Fruit fly (Drosophila melanogaster) whole organism, embryonic: Measurements from ENCODE around the gene aop.

Source experiments
- Aef1 ChIP-seq: fragments of 200-800 bp; sonication (Bioruptor generic); IDR thresholded peaks from 3 replicates; pipeline ENCODE4 v1.3.6; 2022; ENCODE audit warnings: missing biosample characterization, missing genetic modification characterization
- CG10366 ChIP-seq: fragments of 200-800 bp; sonication (Bioruptor generic); IDR thresholded peaks from 2 replicates; pipeline ENCODE4 v1.3.6; 2022; ENCODE audit warnings: missing biosample characterization, missing genetic modification characterization
- CG10979 ChIP-seq: fragments of 200-800 bp; sonication (Bioruptor generic); optimal IDR thresholded peaks from 2 replicates; lab custom pipeline; 2018; ENCODE audit warnings: missing biosample characterization, mild to moderate bottlenecking, missing genetic modification characterization, moderate library complexity
- CG11398 ChIP-seq: fragments of 200-800 bp; sonication (Bioruptor generic); optimal IDR thresholded peaks from 2 replicates; lab custom pipeline; 2016; ENCODE audit warnings: missing biosample characterization, missing genetic modification characterization
- CG16863 ChIP-seq: fragments of 200-800 bp; sonication (Bioruptor generic); optimal IDR thresholded peaks from 3 replicates; lab custom pipeline; 2016; ENCODE audit warnings: missing biosample characterization, missing genetic modification characterization
- CG2889 ChIP-seq: fragments of 200-800 bp; sonication (Bioruptor generic); IDR thresholded peaks from 3 replicates; pipeline ENCODE4 v1.3.6; 2022; ENCODE audit warnings: missing biosample characterization, missing genetic modification characterization
- CG30403 ChIP-seq: fragments of 200-800 bp; sonication (Bioruptor generic); optimal IDR thresholded peaks from 3 replicates; lab custom pipeline; 2016; ENCODE audit warnings: missing biosample characterization, missing genetic modification characterization
- CG31365 ChIP-seq: fragments of 200-800 bp; sonication (Bioruptor generic); optimal IDR thresholded peaks from 2 replicates; lab custom pipeline; 2018; ENCODE audit warnings: missing biosample characterization, mild to moderate bottlenecking, missing genetic modification characterization
- CG33557 ChIP-seq: fragments of 200-800 bp; sonication (Bioruptor generic); optimal IDR thresholded peaks from 2 replicates; lab custom pipeline; 2019; ENCODE audit warnings: missing biosample characterization, mild to moderate bottlenecking, missing genetic modification characterization, moderate library complexity
- CG4617 ChIP-seq: fragments of 200-800 bp; sonication (Bioruptor generic); optimal IDR thresholded peaks from 3 replicates; lab custom pipeline; 2016; ENCODE audit warnings: missing biosample characterization, missing genetic modification characterization, borderline replicate concordance
- CG6854 ChIP-seq: fragments of 200-800 bp; sonication (Bioruptor generic); optimal IDR thresholded peaks from 3 replicates; lab custom pipeline; 2017; ENCODE audit warnings: missing biosample characterization, mild to moderate bottlenecking, missing genetic modification characterization
- CG7357 ChIP-seq: fragments of 200-800 bp; sonication (Bioruptor generic); IDR thresholded peaks from 3 replicates; pipeline ENCODE4 v1.3.6; 2022; ENCODE audit warnings: missing biosample characterization, missing genetic modification characterization
- CG7372 ChIP-seq: fragments of 200-800 bp; sonication (Bioruptor generic); IDR thresholded peaks from 2 replicates; pipeline ENCODE4 v1.3.6; 2022; ENCODE audit warnings: missing biosample characterization, missing genetic modification characterization
- CTCF ChIP-seq: fragments of 200-800 bp; sonication (Bioruptor generic); optimal IDR thresholded peaks from 2 replicates; lab custom pipeline; 2017; ENCODE audit warnings: missing biosample characterization, mild to moderate bottlenecking, missing genetic modification characterization, moderate library complexity
- Chrac-16 ChIP-seq: fragments of 200-800 bp; sonication (Bioruptor generic); optimal IDR thresholded peaks from 3 replicates; lab custom pipeline; 2016; ENCODE audit warnings: missing biosample characterization, missing genetic modification characterization
- Dfd ChIP-seq, 2 experiments: fragments of >200 bp; optimal IDR thresholded peaks; 2 replicates each; lab custom pipeline; 2017; ENCODE audit warnings: missing biosample characterization in 2 of 2, missing genetic modification characterization in 2 of 2
- Doc3 ChIP-seq: fragments of 200-800 bp; sonication (Bioruptor generic); IDR thresholded peaks from 3 replicates; pipeline ENCODE4 v1.3.6; 2022; ENCODE audit warnings: missing biosample characterization, missing genetic modification characterization; ENCODE audit not compliant: partially characterized antibody
- E2f1 ChIP-seq: fragments of 200-800 bp; sonication (Bioruptor generic); IDR thresholded peaks from 2 replicates; pipeline ENCODE4 v1.3.6; 2022; ENCODE audit warnings: missing biosample characterization, missing genetic modification characterization
- E2f2 ChIP-seq: fragments of 200-800 bp; sonication (Bioruptor generic); IDR thresholded peaks from 2 replicates; pipeline ENCODE4 v1.3.6; 2022; ENCODE audit warnings: missing biosample characterization, missing genetic modification characterization
- Elba2 ChIP-seq: fragments of 200-800 bp; sonication (Bioruptor generic); optimal IDR thresholded peaks from 3 replicates; lab custom pipeline; 2016; ENCODE audit warnings: missing biosample characterization, missing genetic modification characterization
- GATAe ChIP-seq: fragments of 200-800 bp; sonication (Bioruptor generic); conservative IDR thresholded peaks from 2 replicates; pipeline ENCODE4 v1.3.6; 2022; ENCODE audit warnings: missing biosample characterization, missing genetic modification characterization
- HmgD ChIP-seq: fragments of 200-800 bp; sonication (Bioruptor generic); optimal IDR thresholded peaks from 3 replicates; lab custom pipeline; 2016; ENCODE audit warnings: missing biosample characterization, missing genetic modification characterization
- Jarid2 ChIP-seq: fragments of 200-800 bp; sonication (Bioruptor generic); optimal IDR thresholded peaks from 3 replicates; lab custom pipeline; 2017; ENCODE audit warnings: mild to moderate bottlenecking, missing biosample characterization, missing genetic modification reagents, missing genetic modification characterization
- Lhr ChIP-seq: fragments of 200-800 bp; sonication (Bioruptor generic); optimal IDR thresholded peaks from 3 replicates; lab custom pipeline; 2017; ENCODE audit warnings: mild to moderate bottlenecking, missing biosample characterization, missing genetic modification reagents, missing genetic modification characterization
- Meics ChIP-seq: fragments of 200-800 bp; sonication (Bioruptor generic); optimal IDR thresholded peaks from 2 replicates; lab custom pipeline; 2017; ENCODE audit warnings: missing biosample characterization, mild to moderate bottlenecking, missing genetic modification characterization
- Nf-YA ChIP-seq: fragments of 200-800 bp; sonication (Bioruptor generic); IDR thresholded peaks from 2 replicates; pipeline ENCODE4 v1.3.6; 2022; ENCODE audit warnings: missing biosample characterization, missing genetic modification characterization
- Poxn ChIP-seq: fragments of 200-800 bp; sonication (Bioruptor generic); IDR thresholded peaks from 2 replicates; pipeline ENCODE4 v1.3.6; 2022; ENCODE audit warnings: missing biosample characterization, missing genetic modification characterization
- Ravus ChIP-seq: fragments of 200-800 bp; sonication (Bioruptor generic); IDR thresholded peaks from 2 replicates; pipeline ENCODE4 v1.3.6; 2022; ENCODE audit warnings: missing biosample characterization, missing genetic modification characterization
- Sin3A ChIP-seq: fragments of >200 bp; optimal IDR thresholded peaks from 2 replicates; lab custom pipeline; 2018
- Sry-δ ChIP-seq: fragments of 200-800 bp; sonication (Bioruptor generic); optimal IDR thresholded peaks from 2 replicates; lab custom pipeline; 2016; ENCODE audit warnings: missing biosample characterization, missing genetic modification characterization
- amos ChIP-seq: fragments of 200-800 bp; sonication (Bioruptor generic); IDR thresholded peaks from 2 replicates; pipeline ENCODE4 v1.3.6; 2022; ENCODE audit warnings: missing biosample characterization, missing genetic modification characterization; ENCODE audit not compliant: partially characterized antibody
- br ChIP-seq: fragments of >200 bp; optimal IDR thresholded peaks from 2 replicates; lab custom pipeline; 2017
- bsh ChIP-seq, 2 experiments: fragments of 200-800 bp; sonication (Bioruptor generic); optimal IDR thresholded peaks; 2 replicates each; lab custom pipeline; 2017 to 2018; ENCODE audit warnings: mild to moderate bottlenecking in 2 of 2, missing biosample characterization in 2 of 2, missing genetic modification characterization in 2 of 2, moderate library complexity in 1 of 2
- cato ChIP-seq: fragments of 200-800 bp; sonication (Bioruptor generic); optimal IDR thresholded peaks from 2 replicates; lab custom pipeline; 2016; ENCODE audit warnings: missing biosample characterization, missing genetic modification characterization, borderline replicate concordance
- dan ChIP-seq: fragments of 200-800 bp; sonication (Bioruptor generic); IDR thresholded peaks from 2 replicates; pipeline ENCODE4 v1.3.6; 2022; ENCODE audit warnings: missing biosample characterization, missing genetic modification characterization
- emc ChIP-seq: fragments of 200-800 bp; sonication (Bioruptor generic); optimal IDR thresholded peaks from 2 replicates; lab custom pipeline; 2016; ENCODE audit warnings: missing biosample characterization, missing genetic modification characterization
- eyg ChIP-seq: fragments of 200-800 bp; sonication (Bioruptor generic); optimal IDR thresholded peaks from 3 replicates; lab custom pipeline; 2016; ENCODE audit warnings: missing biosample characterization, missing genetic modification characterization
- gem ChIP-seq: fragments of 200-800 bp; sonication (Bioruptor generic); optimal IDR thresholded peaks from 2 replicates; lab custom pipeline; 2019; ENCODE audit warnings: missing biosample characterization, mild to moderate bottlenecking, missing genetic modification characterization, moderate library complexity
- her ChIP-seq: fragments of 200-800 bp; sonication (Bioruptor generic); optimal IDR thresholded peaks from 2 replicates; lab custom pipeline; 2016; ENCODE audit warnings: missing biosample characterization, missing genetic modification characterization
- nau ChIP-seq: fragments of 200-800 bp; sonication (Bioruptor generic); optimal IDR thresholded peaks from 3 replicates; lab custom pipeline; 2017; ENCODE audit warnings: missing biosample characterization, mild to moderate bottlenecking, missing genetic modification characterization, missing genetic modification reagents
- onecut ChIP-seq: fragments of 200-800 bp; sonication (Bioruptor generic); IDR thresholded peaks from 2 replicates; pipeline ENCODE4 v1.3.6; 2022; ENCODE audit warnings: missing biosample characterization, missing genetic modification characterization
- pb ChIP-seq: fragments of 200-800 bp; sonication (Bioruptor generic); optimal IDR thresholded peaks from 3 replicates; lab custom pipeline; 2016; ENCODE audit warnings: missing biosample characterization, missing genetic modification characterization
- pfk ChIP-seq: fragments of 200-800 bp; sonication (Bioruptor generic); optimal IDR thresholded peaks from 2 replicates; lab custom pipeline; 2018; ENCODE audit warnings: missing biosample characterization, mild to moderate bottlenecking, missing genetic modification characterization, moderate library complexity
- pho ChIP-seq: fragments of 200-800 bp; sonication (Bioruptor generic); optimal IDR thresholded peaks from 2 replicates; lab custom pipeline; 2016; ENCODE audit warnings: missing biosample characterization, missing genetic modification characterization
- phol ChIP-seq: fragments of 200-800 bp; sonication (Bioruptor generic); optimal IDR thresholded peaks from 3 replicates; lab custom pipeline; 2018; ENCODE audit warnings: missing biosample characterization, mild to moderate bottlenecking, missing genetic modification characterization, moderate library complexity
- psq ChIP-seq: fragments of 200-800 bp; sonication (Bioruptor generic); optimal IDR thresholded peaks from 2 replicates; lab custom pipeline; 2017; ENCODE audit warnings: missing biosample characterization, missing genetic modification characterization
- pum ChIP-seq: fragments of 200-800 bp; sonication (Bioruptor generic); optimal IDR thresholded peaks from 2 replicates; lab custom pipeline; 2016; ENCODE audit warnings: missing biosample characterization, missing genetic modification characterization
- row ChIP-seq: fragments of 200-800 bp; sonication (Bioruptor generic); IDR thresholded peaks from 3 replicates; pipeline ENCODE4 v1.3.6; 2022; ENCODE audit warnings: missing biosample characterization, missing genetic modification characterization
- slbo ChIP-seq: fragments of 200-800 bp; sonication (Bioruptor generic); IDR thresholded peaks from 2 replicates; pipeline ENCODE4 v1.3.6; 2022; ENCODE audit warnings: missing biosample characterization, missing genetic modification characterization
- slou ChIP-seq: fragments of 200-800 bp; sonication (Bioruptor generic); optimal IDR thresholded peaks from 3 replicates; lab custom pipeline; 2016; ENCODE audit warnings: missing biosample characterization, missing genetic modification characterization
- so ChIP-seq: fragments of 200-800 bp; sonication (Bioruptor generic); IDR thresholded peaks from 3 replicates; pipeline ENCODE4 v1.3.6; 2022; ENCODE audit warnings: missing biosample characterization, missing genetic modification characterization
- tgo ChIP-seq: fragments of 200-800 bp; sonication (Bioruptor generic); IDR thresholded peaks from 3 replicates; pipeline ENCODE4 v1.3.6; 2022; ENCODE audit warnings: missing biosample characterization, missing genetic modification characterization
- trem ChIP-seq: fragments of 200-800 bp; optimal IDR thresholded peaks from 3 replicates; lab custom pipeline; 2019; ENCODE audit warnings: missing biosample characterization, mild to moderate bottlenecking, missing genetic modification characterization, moderate library complexity
- tup ChIP-seq: fragments of 200-800 bp; sonication (Bioruptor generic); optimal IDR thresholded peaks from 2 replicates; lab custom pipeline; 2016; ENCODE audit warnings: missing biosample characterization, mild to moderate bottlenecking, missing genetic modification characterization, moderate library complexity

aop gene

DNA sequence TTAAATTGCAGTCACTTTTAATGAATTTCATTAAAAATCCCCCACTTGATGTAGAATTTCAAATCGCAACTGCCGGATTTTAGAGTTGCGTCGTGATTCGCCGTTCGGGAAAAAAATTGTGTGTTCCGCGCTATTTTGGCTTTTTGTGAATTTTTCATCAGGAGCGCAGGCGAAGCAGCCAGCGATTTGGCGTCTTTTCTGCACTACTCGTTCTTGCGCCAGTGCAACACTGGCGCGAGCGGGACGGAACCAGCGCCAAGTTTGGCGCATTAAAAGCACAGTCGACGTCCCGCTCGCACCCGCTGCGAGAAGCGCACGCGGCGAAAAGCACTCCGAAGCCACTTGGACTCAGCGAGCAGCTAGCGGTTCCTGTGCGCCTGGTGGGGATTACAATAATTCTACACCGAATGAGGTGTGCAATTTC lies 14.8 kb upstream of the aop start (continued):
- TF ChIP-seq row (GFP tag; lab: Robert Waterston, UW) (no peak), E2f1 (GFP tag; lab: Robert Waterston, UW) (no peak), E2f2 (GFP tag; lab: Robert Waterston, UW) (no peak), dan (GFP tag; lab: Robert Waterston, UW) (no peak), nau (GFP tag; lab: Kevin White, UChicago) (peak; percentile 44), pho (GFP tag; lab: Kevin White, UChicago) (peak; percentile 26), bsh (GFP tag; optimal IDR thresholded peaks at IDR 0.05; lab: Kevin White, UChicago) (peak; percentile 20 to 66), cato (GFP tag; lab: Kevin White, UChicago) (no peak), CG31365 (peak; percentile 52), slbo (GFP tag; lab: Robert Waterston, UW) (no peak), eyg (GFP tag; lab: Kevin White, UChicago) (no peak), CG6854 (peak; percentile 53), CG7357 (GFP tag; lab: Robert Waterston, UW) (no peak), CTCF (GFP tag; lab: Kevin White, UChicago) (peak; percentile 44), Dfd (GFP tag; optimal IDR thresholded peaks at IDR 0.05; lab: Kevin White, UChicago) (no peak), CG7372 (GFP tag; lab: Robert Waterston, UW) (no peak), Elba2 (GFP tag; lab: Kevin White, UChicago) (no peak), CG30403 (GFP tag; lab: Kevin White, UChicago) (no peak), gem (tag; lab: Kevin White, UChicago) (no peak), Jarid2 (peak; percentile 3), her (peak; percentile 99), CG33557 (no peak), pfk (GFP tag; lab: Kevin White, UChicago) (peak; percentile 40), Poxn (GFP tag; lab: Robert Waterston, UW) (no peak), phol (tag; lab: Kevin White, UChicago) (no peak), onecut (peak; percentile 53), HmgD (peak; percentile 67), CG11398 (peak; percentile 29), Doc3 (GFP tag; lab: Robert Waterston, UW) (no peak), CG2889 (GFP tag; lab: Robert Waterston, UW) (no peak), slou (GFP tag; lab: Kevin White, UChicago) (no peak), emc (GFP tag; lab: Kevin White, UChicago) (no peak), tgo (GFP tag; lab: Robert Waterston, UW) (no peak), CG4617 (no peak), Lhr (GFP tag; lab: Kevin White, UChicago) (peak; percentile 100), so (GFP tag; lab: Robert Waterston, UW) (no peak), Chrac-16 (GFP tag; lab: Kevin White, UChicago) (no peak), br (lab: Kevin White, UChicago) (no peak), Ravus (GFP tag; lab: Robert Waterston, UW) (no peak), Meics (GFP tag; lab: Kevin White, UChicago) (peak; percentile 46), pb (GFP tag; lab: Kevin White, UChicago) (peak; percentile 80), psq (GFP tag; lab: Kevin White, UChicago) (no peak), trem (peak; percentile 31), pum (GFP tag; lab: Kevin White, UChicago) (no peak), CG10979 (tag; lab: Kevin White, UChicago) (peak; percentile 22), GATAe (GFP tag; lab: Robert Waterston, UW) (no peak), CG10366 (GFP tag; lab: Robert Waterston, UW) (no peak), Nf-YA (GFP tag; lab: Robert Waterston, UW) (no peak), tup (GFP tag; lab: Kevin White, UChicago) (no peak), Sry-δ (peak; percentile 57), amos (no peak), CG16863 (GFP tag; lab: Kevin White, UChicago) (no peak), Aef1 (GFP tag; lab: Robert Waterston, UW) (no peak), Sin3A (lab: Kevin White, UChicago) (peak; percentile 3)
